Worm (Caenorhabditis elegans): ENCODE data around the gene Y73C8C.10.

DNA sequence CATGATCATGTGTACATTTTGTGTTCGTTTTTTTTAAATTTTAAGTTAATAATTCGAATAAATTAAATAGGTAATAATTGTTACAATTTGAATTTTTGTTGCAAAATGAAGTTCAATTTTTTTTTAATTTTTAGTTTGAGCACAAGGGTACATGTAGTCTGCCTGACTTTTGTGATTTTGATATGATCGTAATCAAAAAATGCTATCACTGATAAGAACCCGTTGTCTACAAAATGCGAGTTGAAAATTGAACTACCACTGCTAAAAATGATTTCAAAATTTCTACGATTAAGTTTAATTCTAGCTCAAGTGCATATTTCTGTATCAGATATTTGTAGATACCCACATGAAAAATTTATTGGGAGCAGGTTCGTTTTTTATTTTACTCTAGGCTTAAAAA, 9.4 kb downstream of the Y73C8C.10 start, which contains the start of gene clec-210:
- TF ChIP-seq madf-9 (GFP tag; conservative IDR thresholded peaks at IDR 0.05) = no peak
- TF ChIP-seq php-3 (GFP tag; IDR thresholded peaks at IDR 0.05) = no peak
- no peak for TF ChIP-seq unc-39 (tag; optimal IDR thresholded peaks at IDR 0.05)
- no peak for TF ChIP-seq ces-1 (GFP tag; optimal IDR thresholded peaks at IDR 0.05)
- no peak for TF ChIP-seq zfp-2 (tag; optimal IDR thresholded peaks at IDR 0.05)
